Worm (Caenorhabditis elegans) whole organism, L4/young adult: ENCODE data around the gene F25B3.4.

Source experiments
- W03F9.2 ChIP-seq: fragments of 150-350 bp; optimal IDR thresholded peaks from 2 replicates; lab custom pipeline; 2014; ENCODE audit warnings: missing biosample characterization, missing genetic modification characterization
- dao-5 ChIP-seq: sonication (generic microtip); optimal IDR thresholded peaks from 2 replicates; lab custom pipeline; 2016; ENCODE audit warnings: missing genotype, missing genetic modification characterization, moderate library complexity, missing compliant biosample characterization
- him-1 ChIP-seq: sonication (generic microtip); optimal IDR thresholded peaks from 2 replicates; lab custom pipeline; 2016; ENCODE audit warnings: missing genotype, missing genetic modification reagents, missing genetic modification characterization, missing compliant biosample characterization

F25B3.4 gene

DNA sequence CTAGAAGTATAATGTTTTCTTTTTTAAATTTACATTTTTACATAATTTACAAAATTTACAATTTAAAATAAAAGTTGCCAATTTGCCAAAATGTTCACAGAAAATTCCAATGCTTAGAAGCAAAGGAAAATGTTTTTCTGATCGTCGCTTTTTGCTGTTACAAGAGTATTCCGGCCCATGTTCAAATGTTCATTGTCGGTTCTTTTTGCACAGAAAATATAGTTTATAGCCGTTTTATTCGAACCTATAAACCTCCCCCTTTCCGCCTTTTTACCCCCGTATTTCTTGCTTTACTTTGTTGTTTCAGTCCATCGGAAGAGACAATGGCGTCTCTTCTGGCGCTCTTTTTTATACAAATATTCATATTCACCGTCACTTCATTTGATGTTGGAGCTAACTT lies 34.0 kb downstream of the F25B3.4 start, which contains the start of gene tag-329:
TSS of gene tag-329 (plus strand) at position 301 of the 400 bp plus-strand sequence.
- no peak for TF ChIP-seq dao-5 (tag; lab: Kevin White, UChicago)
- no peak for TF ChIP-seq W03F9.2 (tag; lab: Kevin White, UChicago)
- TF ChIP-seq him-1 (tag; lab: Kevin White, UChicago), result no peak

DNA sequence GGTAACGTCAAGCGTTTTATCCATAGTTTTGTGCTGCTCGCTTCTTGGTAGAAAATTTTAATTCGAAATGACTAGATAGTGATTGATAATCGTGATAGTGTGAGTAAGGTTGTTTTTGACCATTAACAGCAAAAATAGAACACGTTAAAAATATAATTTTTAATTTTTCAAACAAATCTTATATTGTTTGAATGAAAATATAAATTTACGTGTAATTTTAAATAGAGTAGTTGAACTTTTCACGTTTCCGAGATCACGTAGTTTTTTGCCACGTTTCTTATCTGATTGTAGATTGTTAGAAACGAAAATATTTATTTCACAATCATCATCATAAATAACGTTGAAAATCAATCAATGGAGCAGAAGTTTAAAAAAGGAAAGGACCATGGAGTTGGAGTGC lies 37.1 kb downstream of the F25B3.4 start, which contains the start of the genes C50F4.10 and pfk-1.2:
TSS of gene C50F4.10 (minus strand) at position 101 of the 400 bp plus-strand sequence.
TSS of gene pfk-1.2 (plus strand) at position 325 of the 400 bp plus-strand sequence.
- TF ChIP-seq dao-5 (tag; lab: Kevin White, UChicago) (no peak), him-1 (tag; lab: Kevin White, UChicago) (no peak), W03F9.2 (tag; lab: Kevin White, UChicago) (no peak)

DNA sequence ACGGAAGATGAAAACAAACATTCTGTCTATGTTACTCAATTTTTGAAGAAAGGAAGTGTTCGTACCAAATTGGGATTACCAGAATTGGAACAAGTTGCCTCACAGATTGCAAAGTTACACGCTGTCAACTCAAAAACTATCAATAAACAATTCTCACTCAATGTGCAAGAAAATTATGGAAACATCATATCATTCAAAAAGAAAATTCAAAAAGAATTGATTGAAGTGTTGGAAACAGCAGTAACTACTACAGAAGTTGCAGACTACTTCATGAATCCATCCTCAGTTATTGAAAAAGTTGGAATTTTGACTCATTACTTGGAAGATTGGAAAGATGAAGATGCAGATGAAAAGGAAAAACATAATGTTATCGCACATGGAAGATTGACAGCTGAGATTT lies 40.6 kb downstream of the F25B3.4 start:
- TF ChIP-seq W03F9.2 (tag; lab: Kevin White, UChicago) (no peak), him-1 (tag; lab: Kevin White, UChicago) (no peak), dao-5 (tag; lab: Kevin White, UChicago) (no peak)

DNA sequence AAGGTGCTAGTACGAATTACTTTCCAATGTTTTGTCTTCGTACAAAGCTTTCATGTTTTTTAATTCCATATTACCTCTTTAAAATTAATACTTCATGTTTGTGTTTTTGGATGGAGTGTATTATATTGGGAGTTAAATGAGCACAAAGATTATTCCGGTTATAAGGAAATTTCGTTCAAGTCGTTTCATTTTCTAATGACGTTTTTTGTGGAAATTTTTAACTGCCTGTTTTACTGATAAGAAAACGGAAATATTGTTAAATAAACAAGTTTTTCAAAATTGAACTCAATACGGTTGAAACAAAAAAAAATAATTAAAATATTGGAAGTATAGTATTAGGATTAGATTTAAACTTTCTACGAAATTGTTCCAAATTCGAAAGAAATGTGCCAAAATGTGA lies 41.3 kb downstream of the F25B3.4 start:
- no peak for TF ChIP-seq him-1 (tag; lab: Kevin White, UChicago)
- TF ChIP-seq W03F9.2 (tag; lab: Kevin White, UChicago), result no peak
- TF ChIP-seq dao-5 (tag; lab: Kevin White, UChicago), result no peak

DNA sequence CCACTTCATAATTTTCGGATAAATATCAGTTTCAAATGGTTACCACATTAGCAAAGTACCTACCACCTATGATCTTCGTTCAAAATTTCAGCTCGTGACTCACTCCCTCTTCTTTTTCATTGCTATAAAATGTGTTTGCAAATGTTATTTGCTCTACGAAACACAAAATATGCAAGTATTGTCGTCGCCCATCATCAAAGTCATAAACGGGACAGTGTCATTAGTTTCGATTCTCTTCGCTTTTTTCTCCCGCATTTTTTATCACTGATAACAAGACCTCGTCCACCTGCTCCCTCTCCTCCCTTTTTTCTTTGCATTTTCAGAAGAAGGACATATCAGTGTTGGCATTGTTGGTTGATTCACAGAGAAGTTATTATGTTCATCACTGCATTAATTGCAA lies 42.1 kb downstream of the F25B3.4 start, which contains the start of gene C50F4.1:
TSS of gene C50F4.1 (plus strand) at position 324 of the 400 bp plus-strand sequence.
- no peak for TF ChIP-seq dao-5 (tag; lab: Kevin White, UChicago)
- no peak for TF ChIP-seq W03F9.2 (tag; lab: Kevin White, UChicago)
- TF ChIP-seq him-1 (tag; lab: Kevin White, UChicago), result no peak

DNA sequence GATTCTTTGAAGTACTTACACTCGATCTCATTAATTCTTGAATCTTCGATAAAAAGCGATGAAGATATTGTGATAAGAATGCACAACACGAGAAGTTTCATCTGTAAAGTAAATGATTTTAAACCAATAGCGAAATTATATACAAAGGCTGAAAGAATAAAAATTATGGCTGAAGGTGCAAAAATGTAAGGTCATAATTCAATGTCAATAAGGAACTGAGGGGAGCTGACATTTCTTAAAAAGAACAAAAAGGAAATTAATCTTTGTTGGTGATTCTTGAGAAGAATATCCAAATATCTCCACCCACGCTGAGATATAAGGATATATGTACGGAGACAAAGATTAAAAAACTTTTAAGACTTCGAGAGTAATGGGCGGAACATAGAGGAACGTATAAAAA lies 44.5 kb downstream of the F25B3.4 start, which contains the start of gene C50F4.9:
TSS of gene C50F4.9 (minus strand) at position 101 of the 400 bp plus-strand sequence.
- no peak for TF ChIP-seq W03F9.2 (tag; lab: Kevin White, UChicago)

DNA sequence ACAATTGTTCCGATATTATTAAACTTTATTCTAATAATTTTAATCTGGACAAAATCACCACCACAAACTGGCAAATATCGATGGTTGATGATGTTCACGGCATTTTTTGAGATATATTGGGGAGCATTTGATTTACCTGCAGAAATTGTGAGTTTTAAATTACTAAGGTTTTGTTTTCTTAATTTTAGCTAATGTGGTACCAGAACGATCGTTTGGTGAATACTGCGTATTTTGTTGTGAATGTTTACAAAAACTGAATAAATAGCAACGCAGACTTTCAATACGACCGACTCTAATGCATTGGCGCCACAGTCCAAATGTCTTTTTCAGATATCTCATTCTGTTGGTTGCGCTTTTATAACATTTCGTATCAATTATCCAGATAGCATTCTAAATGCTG lies 46.9 kb downstream of the F25B3.4 start:
- TF ChIP-seq him-1 (tag; lab: Kevin White, UChicago) (no peak), W03F9.2 (tag; lab: Kevin White, UChicago) (no peak), dao-5 (tag; lab: Kevin White, UChicago) (no peak)

DNA sequence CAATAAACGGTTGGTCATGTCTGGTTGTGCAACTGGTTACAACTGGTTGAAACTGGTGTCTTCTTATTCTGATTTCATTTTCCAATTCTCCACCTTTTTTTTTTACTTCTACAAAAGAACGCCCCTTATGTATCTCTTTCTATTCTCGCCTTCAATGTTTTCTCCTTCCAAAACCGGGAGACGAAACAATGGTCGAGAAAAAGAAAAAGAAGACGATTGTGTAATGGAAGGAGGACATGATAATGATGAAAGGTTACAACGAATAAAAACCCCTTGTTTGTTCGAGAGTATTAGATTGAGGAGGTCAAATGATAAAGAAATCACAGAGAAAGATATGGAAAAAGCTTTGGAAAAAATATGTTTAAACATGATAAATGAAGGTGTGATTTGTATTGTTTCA lies 49.8 kb downstream of the F25B3.4 start, which contains the start of gene C50F4.8:
TSS of gene C50F4.8 (minus strand) at position 28 of the 400 bp plus-strand sequence.
- TF ChIP-seq him-1 (tag; lab: Kevin White, UChicago), result no peak
- no peak for TF ChIP-seq dao-5 (tag; lab: Kevin White, UChicago)
- TF ChIP-seq W03F9.2 (tag; lab: Kevin White, UChicago), result no peak

DNA sequence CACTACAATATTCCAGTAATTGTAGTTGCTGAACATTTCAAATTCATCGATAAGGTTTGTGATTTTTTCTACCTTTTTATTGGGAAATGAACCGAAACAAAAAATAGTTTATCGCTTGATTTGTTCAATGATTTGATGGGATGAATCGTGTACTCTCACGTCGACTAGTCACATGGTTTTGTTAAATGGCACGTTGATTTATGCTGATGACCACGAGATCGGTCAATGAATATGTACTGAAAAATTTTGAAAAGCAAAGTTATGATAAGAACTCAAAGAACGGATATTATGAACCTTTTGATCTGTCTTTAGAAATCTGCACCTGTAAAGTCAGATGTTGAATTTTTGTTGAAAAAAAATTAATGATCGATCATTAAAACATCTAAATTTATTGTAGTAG lies 52.3 kb downstream of the F25B3.4 start:
- TF ChIP-seq dao-5 (tag; lab: Kevin White, UChicago) (no peak), him-1 (tag; lab: Kevin White, UChicago) (no peak), W03F9.2 (tag; lab: Kevin White, UChicago) (no peak)
